Worm (Caenorhabditis elegans) whole organism, midembryonic: ENCODE measurements around the gene ZC266.1.

ENCODE experiments used
- cog-1 ChIP-seq: sonication (generic microtip); optimal IDR thresholded peaks from 2 replicates; lab custom pipeline; 2016; ENCODE audit warnings: missing genetic modification characterization, missing compliant biosample characterization
- flt-1 ChIP-seq: fragments of 200-800 bp; sonication (Bioruptor generic); IDR thresholded peaks from 2 replicates; pipeline ENCODE4 v1.3.6; 2022; ENCODE audit warnings: missing genetic modification characterization, missing compliant biosample characterization

- TF ChIP-seq flt-1 (GFP tag; lab: Robert Waterston, UW), result no peak
- no peak for TF ChIP-seq cog-1 (tag; lab: Kevin White, UChicago)
These were observed 10.9 kb downstream of the ZC266.1 start, which contains the start of gene K03B4.1 for ce11 chrV:4689234-4689633.
